Worm (Caenorhabditis elegans) whole organism, L3 larva: ENCODE results near the gene str-200.

ENCODE experiments used
- daf-12 ChIP-seq: fragments of 150-350 bp; optimal IDR thresholded peaks from 2 replicates; lab custom pipeline; 2014; ENCODE audit warnings: missing biosample characterization, missing genetic modification reagents, missing genetic modification characterization
- elt-1 ChIP-seq: fragments of 150-350 bp; optimal IDR thresholded peaks from 2 replicates; lab custom pipeline; 2014; ENCODE audit warnings: missing biosample characterization, missing genetic modification characterization
- nhr-11 ChIP-seq: fragments of 150-350 bp; optimal IDR thresholded peaks from 2 replicates; lab custom pipeline; 2014; ENCODE audit warnings: missing biosample characterization, missing genetic modification characterization
- nhr-23 ChIP-seq: fragments of 150-350 bp; optimal IDR thresholded peaks from 2 replicates; lab custom pipeline; 2014; ENCODE audit warnings: missing biosample characterization, missing genetic modification reagents, missing genetic modification characterization
- nhr-237 ChIP-seq: fragments of 150-350 bp; optimal IDR thresholded peaks from 2 replicates; lab custom pipeline; 2014; ENCODE audit warnings: missing biosample characterization, missing genetic modification characterization
- nhr-67 ChIP-seq: fragments of 150-350 bp; optimal IDR thresholded peaks from 2 replicates; lab custom pipeline; 2014; ENCODE audit warnings: missing biosample characterization, missing genetic modification characterization
- pha-4 ChIP-seq: fragments of 150-350 bp; optimal IDR thresholded peaks from 2 replicates; lab custom pipeline; 2014; ENCODE audit warnings: missing biosample characterization, missing genetic modification reagents, missing genetic modification characterization
- pqm-1 ChIP-seq: fragments of 150-350 bp; optimal IDR thresholded peaks from 2 replicates; lab custom pipeline; 2017; ENCODE audit warnings: missing biosample characterization, missing genetic modification characterization, inconsistent platforms
- skn-1 ChIP-seq: fragments of 150-350 bp; optimal IDR thresholded peaks from 2 replicates; lab custom pipeline; 2014; ENCODE audit warnings: missing biosample characterization, missing genetic modification characterization
- snpc-4 ChIP-seq: fragments of 150-350 bp; optimal IDR thresholded peaks from 2 replicates; lab custom pipeline; 2014; ENCODE audit warnings: missing biosample characterization, missing genetic modification characterization
- unc-39 ChIP-seq: sonication (generic microtip); optimal IDR thresholded peaks from 4 replicates; lab custom pipeline; 2017; ENCODE audit warnings: missing biosample characterization, missing genetic modification characterization
- ztf-11 ChIP-seq: fragments of 150-350 bp; optimal IDR thresholded peaks from 2 replicates; lab custom pipeline; 2014; ENCODE audit warnings: missing biosample characterization, missing genetic modification characterization

- TF ChIP-seq unc-39 (no peak), snpc-4 (tag; lab: Kevin White, UChicago) (no peak), nhr-237 (no peak), pqm-1 (tag; lab: Kevin White, UChicago) (no peak), skn-1 (tag; lab: Kevin White, UChicago) (no peak), daf-12 (tag; lab: Kevin White, UChicago) (no peak), nhr-67 (tag; lab: Kevin White, UChicago) (no peak), pha-4 (tag; lab: Kevin White, UChicago) (no peak), ztf-11 (tag; lab: Kevin White, UChicago) (no peak), elt-1 (tag; lab: Kevin White, UChicago) (no peak), nhr-11 (tag; lab: Kevin White, UChicago) (no peak), nhr-23 (tag; lab: Kevin White, UChicago) (no peak)
Observed at ce11 chrV:17439406-17439805, 18.6 kb downstream of the str-200 start, which contains the start of gene srh-154.
